Worm (Caenorhabditis elegans) whole organism, L4 larva: Measurements from ENCODE around the gene M05D6.3.

Experiments used
- F26F4.8 ChIP-seq: fragments of 200-800 bp; sonication (Bioruptor generic); conservative IDR thresholded peaks from 2 replicates; pipeline ENCODE4 v1.3.6; 2022; ENCODE audit warnings: missing genetic modification characterization, missing compliant biosample characterization
- T20F7.1 ChIP-seq: fragments of 200-800 bp; sonication (Bioruptor generic); optimal IDR thresholded peaks from 2 replicates; lab custom pipeline; 2018; ENCODE audit warnings: mild to moderate bottlenecking, missing genetic modification characterization, missing compliant biosample characterization
- Y105C5A.15 ChIP-seq: fragments of 200-800 bp; sonication (Bioruptor generic); IDR thresholded peaks from 2 replicates; pipeline ENCODE4 v1.3.6; 2022; ENCODE audit warnings: missing genetic modification characterization, missing compliant biosample characterization
- Y75B8A.6 ChIP-seq: fragments of 200-800 bp; sonication (Bioruptor generic); IDR thresholded peaks from 2 replicates; pipeline ENCODE4 v1.3.6; 2022; ENCODE audit warnings: missing genetic modification reagents, missing genetic modification characterization, missing compliant biosample characterization
- ama-1 ChIP-seq: fragments of 150-350 bp; optimal IDR thresholded peaks from 2 replicates; lab custom pipeline; 2014; ENCODE audit warnings: inconsistent platforms, mixed read lengths
- arid-1 ChIP-seq: fragments of 200-800 bp; sonication (Bioruptor generic); conservative IDR thresholded peaks from 2 replicates; pipeline ENCODE4 v1.3.6; 2022; ENCODE audit warnings: missing genetic modification reagents, missing genetic modification characterization, missing compliant biosample characterization
- ctbp-1 ChIP-seq: fragments of 200-800 bp; sonication (Bioruptor generic); IDR thresholded peaks from 2 replicates; pipeline ENCODE4 v1.3.6; 2022; ENCODE audit warnings: missing genetic modification reagents, missing genetic modification characterization, missing compliant biosample characterization
- daf-16 ChIP-seq, 3 experiments: sonication (generic microtip); optimal IDR thresholded peaks; 2 replicates each; lab custom pipeline; 2016 to 2017; ENCODE audit warnings: missing genetic modification characterization in 3 of 3, missing genetic modification reagents in 3 of 3, mild to moderate bottlenecking in 2 of 3, missing compliant biosample characterization in 2 of 3, missing biosample characterization in 1 of 3, moderate library complexity in 1 of 3
- dmd-8 ChIP-seq: fragments of 200-800 bp; sonication (Bioruptor generic); IDR thresholded peaks from 2 replicates; pipeline ENCODE4 v1.3.6; 2022; ENCODE audit warnings: missing genetic modification characterization, missing compliant biosample characterization
- dmd-9 ChIP-seq: fragments of 200-800 bp; sonication (Bioruptor generic); IDR thresholded peaks from 2 replicates; pipeline ENCODE4 v1.3.6; 2022; ENCODE audit warnings: missing genetic modification reagents, missing genetic modification characterization, missing compliant biosample characterization
- dpl-1 ChIP-seq: fragments of 150-350 bp; optimal IDR thresholded peaks from 2 replicates; lab custom pipeline; 2014; ENCODE audit warnings: missing biosample characterization, missing genetic modification reagents, missing genetic modification characterization
- duxl-1 ChIP-seq: sonication (generic microtip); optimal IDR thresholded peaks from 2 replicates; lab custom pipeline; 2016; ENCODE audit warnings: mild to moderate bottlenecking, missing genetic modification characterization, moderate library complexity, missing compliant biosample characterization; ENCODE audit not compliant: poor library complexity
- egl-43 ChIP-seq: fragments of 200-800 bp; sonication (Bioruptor generic); IDR thresholded peaks from 2 replicates; pipeline ENCODE4 v1.3.6; 2022; ENCODE audit warnings: missing genetic modification reagents, missing genetic modification characterization, missing compliant biosample characterization
- fkh-10 ChIP-seq: fragments of 150-350 bp; optimal IDR thresholded peaks from 2 replicates; lab custom pipeline; 2014; ENCODE audit warnings: missing biosample characterization, missing genetic modification reagents, missing genetic modification characterization
- gei-8 ChIP-seq: fragments of 200-800 bp; sonication (Bioruptor generic); optimal IDR thresholded peaks from 2 replicates; lab custom pipeline; 2018; ENCODE audit warnings: mild to moderate bottlenecking, missing genetic modification characterization, missing compliant biosample characterization
- lin-1 ChIP-seq: fragments of 200-800 bp; sonication (Bioruptor generic); IDR thresholded peaks from 2 replicates; pipeline ENCODE4 v1.3.6; 2022; ENCODE audit warnings: missing genetic modification reagents, missing genetic modification characterization, missing compliant biosample characterization
- lin-15B ChIP-seq: fragments of 150-350 bp; sonication (generic microtip); optimal IDR thresholded peaks from 3 replicates; lab custom pipeline; 2014; ENCODE audit warnings: missing biosample characterization, missing genetic modification characterization
- lin-29 ChIP-seq: fragments of 200-800 bp; sonication (Bioruptor generic); IDR thresholded peaks from 2 replicates; pipeline ENCODE4 v1.3.6; 2022; ENCODE audit warnings: missing genetic modification reagents, missing genetic modification characterization, missing compliant biosample characterization
- lin-38 ChIP-seq: fragments of 200-800 bp; sonication (Bioruptor generic); IDR thresholded peaks from 2 replicates; pipeline ENCODE4 v1.3.6; 2022; ENCODE audit warnings: missing genetic modification reagents, missing genetic modification characterization, missing compliant biosample characterization
- lsy-2 ChIP-seq, 2 experiments: fragments of 150-350 bp in 1 of 2; sonication (generic microtip) in 1 of 2; optimal IDR thresholded peaks; 2 replicates each; lab custom pipeline; 2014 to 2017; ENCODE audit warnings: missing biosample characterization in 2 of 2, missing genetic modification characterization in 2 of 2
- mep-1 ChIP-seq: fragments of 150-350 bp; sonication (generic microtip); optimal IDR thresholded peaks from 3 replicates; lab custom pipeline; 2014; ENCODE audit warnings: missing biosample characterization, missing genetic modification characterization
- mes-2 ChIP-seq: sonication (generic microtip); optimal IDR thresholded peaks from 2 replicates; lab custom pipeline; 2016; ENCODE audit warnings: missing genotype, mild to moderate bottlenecking, missing genetic modification characterization, missing compliant biosample characterization; ENCODE audit not compliant: poor library complexity, severe bottlenecking
- nhr-102 ChIP-seq: sonication (generic microtip); optimal IDR thresholded peaks from 2 replicates; lab custom pipeline; 2016; ENCODE audit warnings: mild to moderate bottlenecking, missing genetic modification characterization, moderate library complexity, missing compliant biosample characterization
- nhr-25 ChIP-seq: sonication (generic microtip); optimal IDR thresholded peaks from 2 replicates; lab custom pipeline; 2017; ENCODE audit warnings: missing genetic modification characterization, mild to moderate bottlenecking, missing compliant biosample characterization, antibody characterized with exemption, moderate library complexity, borderline replicate concordance; ENCODE audit not compliant: insufficient read depth
- nhr-48 ChIP-seq: sonication (generic microtip); optimal IDR thresholded peaks from 2 replicates; lab custom pipeline; 2016; ENCODE audit warnings: mild to moderate bottlenecking, missing genetic modification characterization, missing compliant biosample characterization
- nhr-76 ChIP-seq: fragments of 150-350 bp; optimal IDR thresholded peaks from 2 replicates; lab custom pipeline; 2014; ENCODE audit warnings: missing biosample characterization, missing genetic modification characterization
- nhr-77 ChIP-seq: fragments of 150-350 bp; optimal IDR thresholded peaks from 2 replicates; lab custom pipeline; 2014; ENCODE audit warnings: missing biosample characterization, missing genetic modification characterization
- rbr-2 ChIP-seq: sonication (generic microtip); optimal IDR thresholded peaks from 2 replicates; lab custom pipeline; 2016; ENCODE audit warnings: missing genotype, missing genetic modification characterization, missing compliant biosample characterization
- set-16 ChIP-seq: fragments of 200-800 bp; sonication (Bioruptor generic); IDR thresholded peaks from 2 replicates; pipeline ENCODE4 v1.3.6; 2022; ENCODE audit warnings: missing genetic modification reagents, missing genetic modification characterization, missing compliant biosample characterization
- snpc-1.2 ChIP-seq: fragments of 200-800 bp; sonication (Bioruptor generic); IDR thresholded peaks from 2 replicates; pipeline ENCODE4 v1.3.6; 2022; ENCODE audit warnings: missing genetic modification reagents, missing genetic modification characterization, missing compliant biosample characterization
- zfp-3 ChIP-seq: fragments of 200-800 bp; sonication (Bioruptor generic); conservative IDR thresholded peaks from 2 replicates; pipeline ENCODE4 v1.3.6; 2022; ENCODE audit warnings: missing genetic modification reagents, missing genetic modification characterization, missing compliant biosample characterization
- ztf-11 ChIP-seq: fragments of 150-350 bp; optimal IDR thresholded peaks from 2 replicates; lab custom pipeline; 2014; ENCODE audit warnings: missing biosample characterization, missing genetic modification characterization

Gene M05D6.3

DNA sequence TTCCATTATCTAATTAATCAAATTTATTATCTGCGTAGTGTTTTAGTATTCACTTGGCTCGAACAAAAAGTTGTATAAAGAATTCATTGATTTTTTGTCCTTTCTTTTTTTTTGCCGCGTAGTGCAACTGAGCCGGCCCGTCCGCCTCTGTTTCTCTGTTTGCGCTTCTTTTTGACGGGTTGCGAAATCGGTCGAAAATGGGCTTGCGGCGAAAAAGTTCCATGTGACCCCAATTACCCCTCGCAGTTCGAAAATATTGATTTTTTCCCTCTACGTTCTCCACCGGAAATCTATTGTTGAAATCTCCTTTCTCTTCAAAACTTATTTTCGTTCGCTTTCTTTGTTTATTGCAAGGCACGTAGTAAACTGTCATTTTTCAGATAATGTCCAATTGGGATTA, 18.1 kb upstream of the M05D6.3 start, which contains the start of gene zyg-9 (continued):
- no peak for TF ChIP-seq Y105C5A.15 (GFP tag; lab: Robert Waterston, UW)
- TF ChIP-seq dmd-9: no peak
- TF ChIP-seq nhr-76 (tag; lab: Kevin White, UChicago): no peak
- no peak for TF ChIP-seq lin-38
- peak; percentile 28; the same call in 1 of the 2 replicates for TF ChIP-seq egl-43 (GFP tag; lab: Robert Waterston, UW)
- no peak for TF ChIP-seq nhr-48 (tag; lab: Kevin White, UChicago)
- TF ChIP-seq lsy-2 (tag; optimal IDR thresholded peaks at IDR 0.05; lab: Kevin White, UChicago): peak in 1 of 2 experiments; percentile 60
- no peak for TF ChIP-seq lin-29 (GFP tag; lab: Robert Waterston, UW)
- TF ChIP-seq Y75B8A.6 (GFP tag; lab: Robert Waterston, UW): no peak
- TF ChIP-seq lin-1: no peak
- no peak for TF ChIP-seq lin-15B

DNA sequence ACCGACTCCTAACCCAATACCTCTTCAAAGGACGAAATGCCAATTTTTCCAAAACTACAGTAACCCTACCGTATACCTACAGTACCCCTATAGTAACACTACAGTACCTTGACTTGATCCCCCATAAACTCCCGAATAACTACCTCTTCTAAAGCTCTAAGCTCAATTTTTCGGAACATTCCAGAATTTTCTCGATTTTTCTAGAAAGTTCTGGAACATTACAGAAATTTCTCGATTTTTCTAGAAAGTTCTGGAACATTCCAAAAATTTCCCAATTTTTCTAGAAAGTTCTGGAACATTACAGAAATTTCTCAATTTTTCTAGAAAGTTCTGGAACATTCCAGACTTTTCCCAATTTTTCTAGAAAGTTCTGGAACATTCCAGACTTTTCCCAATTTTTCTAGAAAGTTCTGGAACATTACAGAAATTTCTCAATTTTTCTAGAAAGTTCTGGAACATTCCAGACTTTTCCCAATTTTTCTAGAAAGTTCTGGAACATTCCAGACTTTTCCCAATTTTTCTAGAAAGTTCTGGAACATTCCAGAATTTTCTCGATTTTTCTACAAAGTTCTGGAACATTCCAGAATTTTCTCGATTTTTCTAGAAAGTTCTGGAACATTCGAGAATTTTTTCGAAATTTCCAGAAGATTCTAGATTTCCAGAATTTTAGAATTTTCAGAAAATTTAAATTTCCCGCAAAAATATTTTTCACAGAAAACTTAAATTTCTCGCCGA, 15.6 kb upstream of the M05D6.3 start:
- TF ChIP-seq arid-1: peak; percentile 34; the same call in 1 of the 2 replicates

DNA sequence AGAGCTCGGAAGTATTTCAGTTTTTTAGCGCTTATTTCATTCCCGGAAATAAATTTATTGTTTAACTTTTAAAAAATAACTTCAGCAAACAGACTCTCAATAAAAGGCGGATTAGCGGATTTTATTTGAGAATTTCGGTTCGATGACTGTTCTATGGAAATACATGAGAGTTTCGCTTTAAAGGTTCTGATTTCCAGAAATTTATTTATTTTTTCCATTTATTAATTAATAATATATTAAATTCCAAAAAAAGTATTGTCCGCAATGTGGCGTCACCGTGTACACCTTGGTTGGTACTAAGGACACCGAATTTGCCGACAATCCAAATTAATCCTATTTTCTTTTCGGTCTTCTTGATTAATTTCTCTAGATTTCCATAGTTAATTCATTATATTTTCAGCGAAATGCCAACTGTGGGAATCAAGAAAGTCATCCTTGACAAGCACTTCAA, 11.1 kb upstream of the M05D6.3 start, which contains the start of gene fars-3:
Gene fars-3, plus strand, starts transcription at position 401 of the 451 bp plus-strand sequence.
- TF ChIP-seq zfp-3 (GFP tag; lab: Robert Waterston, UW): 0 out of 2 replicates have a peak, but pooled peaks have one; percentile 10
- TF ChIP-seq duxl-1: peak; percentile 37
- TF ChIP-seq mep-1 (tag; lab: Kevin White, UChicago): peak; percentile 76
- TF ChIP-seq snpc-1.2 (GFP tag; lab: Robert Waterston, UW): peak; percentile 64; the same call in 1 of the 2 replicates
- TF ChIP-seq rbr-2 (tag; lab: Kevin White, UChicago): peak; percentile 25
- no peak for TF ChIP-seq lin-1
- no peak for TF ChIP-seq daf-16 (GFP tag; optimal IDR thresholded peaks at IDR 0.05; lab: Kevin White, UChicago)
- no peak for TF ChIP-seq daf-16 (tag; optimal IDR thresholded peaks at IDR 0.05; lab: Kevin White, UChicago)
- peak; percentile 14; the same call in 1 of the 2 replicates for TF ChIP-seq arid-1
- TF ChIP-seq nhr-102 (tag; lab: Kevin White, UChicago): peak; percentile 27
- peak in 1 of 2 experiments; percentile 66 for TF ChIP-seq lsy-2 (tag; optimal IDR thresholded peaks at IDR 0.05; lab: Kevin White, UChicago)
- no peak for TF ChIP-seq F26F4.8 (GFP tag; lab: Robert Waterston, UW)
- peak; percentile 45 for TF ChIP-seq dpl-1
- peak; percentile 43; the same call in 1 of the 2 replicates for TF ChIP-seq ctbp-1 (GFP tag; lab: Robert Waterston, UW)
- peak; percentile 67; the same call in 1 of the 2 replicates for TF ChIP-seq lin-38
- TF ChIP-seq ztf-11: no peak
- TF ChIP-seq nhr-25 (tag; lab: Kevin White, UChicago): no peak
- peak; percentile 65 for TF ChIP-seq mes-2

DNA sequence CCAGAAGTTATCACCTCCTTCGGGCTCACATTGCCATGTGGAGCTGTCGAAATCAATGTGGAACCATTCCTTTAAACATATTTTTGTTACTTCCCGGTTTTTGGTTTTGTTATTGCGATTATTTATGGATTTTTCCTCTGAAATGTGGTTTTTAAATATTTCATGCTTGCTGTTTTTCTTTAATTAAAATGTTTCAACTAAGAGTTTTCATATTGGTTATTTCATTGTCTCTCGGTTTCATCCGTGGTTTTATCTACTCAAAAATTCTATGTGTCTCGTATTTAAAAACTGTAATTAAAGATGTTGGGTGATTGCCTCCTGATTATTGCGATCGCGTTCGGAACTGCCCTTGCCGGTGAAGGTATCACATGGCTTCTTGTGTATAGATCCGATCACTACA, 8.7 kb upstream of the M05D6.3 start, which contains the start of gene F22B5.10:
Gene F22B5.10, plus strand, starts transcription at position 301 of the 400 bp plus-strand sequence.
- no peak for TF ChIP-seq mep-1 (tag; lab: Kevin White, UChicago)
- TF ChIP-seq lin-38: peak; percentile 23; the same call in 1 of the 2 replicates
- no peak for TF ChIP-seq set-16 (GFP tag; lab: Robert Waterston, UW)
- no peak for TF ChIP-seq duxl-1
- TF ChIP-seq dmd-8 (GFP tag; lab: Robert Waterston, UW): no peak
- no peak for TF ChIP-seq T20F7.1
- TF ChIP-seq ama-1 (lab: Kevin White, UChicago): peak; percentile 49

DNA sequence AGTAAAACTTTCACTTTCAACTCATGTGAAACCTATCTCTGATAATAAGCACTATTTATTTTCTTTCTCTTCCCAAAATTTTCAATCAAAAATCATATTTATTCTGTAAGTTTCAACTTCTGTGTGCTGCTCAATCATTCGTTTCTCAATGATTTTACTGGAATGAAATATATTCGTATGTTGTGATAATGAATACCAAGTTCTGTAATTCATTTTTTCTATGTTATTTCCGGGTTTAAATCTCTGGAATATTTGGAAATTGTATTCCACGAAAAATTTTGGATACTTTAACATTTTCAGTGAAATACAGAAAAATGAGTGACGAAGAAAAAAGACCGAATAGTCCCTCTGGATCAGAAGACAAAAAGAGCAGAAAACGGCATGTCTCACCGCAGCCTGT, 7.8 kb upstream of the M05D6.3 start, which contains the start of gene M05D6.2:
Gene M05D6.2, plus strand, starts transcription at position 301 of the 400 bp plus-strand sequence.
- no peak for TF ChIP-seq dmd-9
- no peak for TF ChIP-seq fkh-10 (GFP tag; lab: Kevin White, UChicago)
- no peak for TF ChIP-seq gei-8 (GFP tag; lab: Kevin White, UChicago)
- TF ChIP-seq nhr-48 (tag; lab: Kevin White, UChicago): no peak
- no peak for TF ChIP-seq nhr-77
